Fruit fly (Drosophila melanogaster): ENCODE results near the gene CG9386.
A peak's percentile ranks its signal among the peaks of the same experiment; 100 is the strongest.

The CG9386 gene

DNA sequence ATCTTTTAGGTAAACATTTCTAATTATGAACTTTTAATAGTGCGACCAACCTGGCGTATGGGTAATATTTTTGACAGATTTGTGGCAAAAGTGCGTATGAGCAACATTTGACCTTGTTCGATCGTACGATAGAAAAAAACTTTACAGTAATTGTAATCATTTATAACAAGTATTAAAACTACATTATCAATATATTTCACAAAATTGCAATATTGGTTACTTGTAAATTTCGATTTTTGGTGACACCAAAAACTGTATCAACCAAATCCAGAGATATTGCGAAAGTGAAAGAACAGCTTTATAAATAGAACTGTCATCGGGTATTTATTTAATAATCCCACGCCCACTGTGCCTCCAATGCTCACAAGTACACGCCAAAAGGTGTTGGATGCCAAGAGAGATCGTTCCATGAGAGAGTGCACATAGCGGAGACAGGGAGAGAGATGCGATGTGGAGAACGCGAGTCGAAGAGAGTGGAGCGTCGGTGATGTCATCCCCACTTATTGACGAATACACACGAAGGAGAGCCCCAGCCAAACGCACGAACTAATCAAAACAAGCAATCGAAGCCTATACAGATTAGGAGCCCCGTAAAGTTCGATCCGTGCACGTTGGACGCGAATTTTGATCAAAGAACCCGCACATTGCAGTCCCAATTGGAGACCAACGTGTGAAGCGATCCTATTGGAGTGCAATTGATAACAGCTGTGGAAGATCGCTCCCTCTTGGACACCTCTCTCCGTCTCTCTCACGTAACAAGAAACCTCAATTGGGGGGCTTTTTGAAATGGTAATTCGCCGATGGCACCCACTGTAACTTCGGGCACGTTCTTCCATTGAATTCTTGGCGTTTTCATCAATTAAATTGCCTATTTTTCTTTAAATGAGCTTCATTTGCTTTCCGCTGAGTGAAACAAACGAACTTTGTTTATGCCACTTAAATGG lies 21.8 kb downstream of the CG9386 start (continued):
- no peak for TF ChIP-seq ham (GFP tag; IDR thresholded peaks at IDR 0.05)
- TF ChIP-seq da (GFP tag; optimal IDR thresholded peaks at IDR 0.05), result peak; percentile 66
- peak; percentile 81 for TF ChIP-seq Deaf1 (tag; optimal IDR thresholded peaks at IDR 0.05)
- peak; percentile 94 for TF ChIP-seq CG4820 (GFP tag; optimal IDR thresholded peaks at IDR 0.05)
- TF ChIP-seq Drgx (GFP tag; IDR thresholded peaks at IDR 0.05), result peak; percentile 91
- TF ChIP-seq zfh2 (GFP tag; optimal IDR thresholded peaks at IDR 0.05), result peak; percentile 95
- TF ChIP-seq CG9609 (GFP tag; optimal IDR thresholded peaks at IDR 0.05), result peak; percentile 89
- peak; percentile 99 for TF ChIP-seq CG17361 (GFP tag; IDR thresholded peaks at IDR 0.05)
- TF ChIP-seq CG32772 (GFP tag; IDR thresholded peaks at IDR 0.05), result peak; percentile 85
- TF ChIP-seq dan (GFP tag; IDR thresholded peaks at IDR 0.05), result peak; percentile 39; the same call in 1 of the 2 replicates
- peak; percentile 92 for TF ChIP-seq CHES-1-like (GFP tag; optimal IDR thresholded peaks at IDR 0.05)
- peak; percentile 95 for TF ChIP-seq grau (tag; optimal IDR thresholded peaks at IDR 0.05)
- peak; percentile 2 for TF ChIP-seq bigmax (GFP tag; optimal IDR thresholded peaks at IDR 0.05)
- TF ChIP-seq CG14441 (GFP tag; IDR thresholded peaks at IDR 0.05), result peak; percentile 77; the same call in 1 of the 2 replicates
- peak; percentile 72 for TF ChIP-seq zen (tag; optimal IDR thresholded peaks at IDR 0.05)
- TF ChIP-seq danr (GFP tag; IDR thresholded peaks at IDR 0.05), result peak; percentile 92
- no peak for TF ChIP-seq HLH4C (GFP tag; IDR thresholded peaks at IDR 0.05; ENCODE audit: partially characterized antibody)
- peak; percentile 61 for TF ChIP-seq CG11696 (GFP tag; IDR thresholded peaks at IDR 0.05)
- no peak for TF ChIP-seq CG8478 (optimal IDR thresholded peaks at IDR 0.05)
- TF ChIP-seq CG17328 (GFP tag; IDR thresholded peaks at IDR 0.05), result peak; percentile 78
- TF ChIP-seq CG5180 (GFP tag; optimal IDR thresholded peaks at IDR 0.05), result peak; percentile 84
- TF ChIP-seq CG17912 (GFP tag; optimal IDR thresholded peaks at IDR 0.05), result peak; percentile 75
- peak; percentile 96 for TF ChIP-seq Usf (GFP tag; optimal IDR thresholded peaks at IDR 0.05)
- peak; percentile 95 for TF ChIP-seq Hr3 (GFP tag; optimal IDR thresholded peaks at IDR 0.05)
- TF ChIP-seq NfI (GFP tag; optimal IDR thresholded peaks at IDR 0.05), result peak; percentile 95
- peak; percentile 95 for TF ChIP-seq gcm (GFP tag; optimal IDR thresholded peaks at IDR 0.05)
- 0 out of 3 replicates have a peak, but pooled peaks have one; percentile 17 for TF ChIP-seq CG7963 (GFP tag; IDR thresholded peaks at IDR 0.05; ENCODE audit: partially characterized antibody)
- peak; percentile 99 for TF ChIP-seq CG7556 (GFP tag; optimal IDR thresholded peaks at IDR 0.05)
- TF ChIP-seq CG17186 (GFP tag; optimal IDR thresholded peaks at IDR 0.05), result peak; percentile 79
- peak in 1 of 2 experiments; percentile 38 for TF ChIP-seq tll (GFP tag; optimal IDR thresholded peaks at IDR 0.05)
- TF ChIP-seq Sox102F (GFP tag; optimal IDR thresholded peaks at IDR 0.05), result peak; percentile 96
- no peak; the same call in 3 of the 4 replicates for TF ChIP-seq Dll (GFP tag; IDR thresholded peaks at IDR 0.05; ENCODE audit: partially characterized antibody)
- TF ChIP-seq CG31224 (GFP tag; IDR thresholded peaks at IDR 0.05), result peak; percentile 81; the same call in 1 of the 2 replicates
- peak; percentile 96 for TF ChIP-seq CG1233 (GFP tag; optimal IDR thresholded peaks at IDR 0.05)
- TF ChIP-seq cato (GFP tag; optimal IDR thresholded peaks at IDR 0.05; ENCODE audit: borderline replicate concordance), result peak; percentile 87
- TF ChIP-seq CG10147 (GFP tag; optimal IDR thresholded peaks at IDR 0.05), result peak; percentile 97
- TF ChIP-seq cad (GFP tag; optimal IDR thresholded peaks at IDR 0.05), result no peak
- TF ChIP-seq CG42726 (GFP tag; IDR thresholded peaks at IDR 0.05; ENCODE audit: partially characterized antibody), result 0 out of 2 replicates have a peak, but pooled peaks have one; percentile 1
- 0 out of 3 replicates have a peak, but pooled peaks have one; percentile 19 for TF ChIP-seq Doc3 (GFP tag; IDR thresholded peaks at IDR 0.05; ENCODE audit: partially characterized antibody)
- no peak for TF ChIP-seq hkb (optimal IDR thresholded peaks at IDR 0.05)
- peak; percentile 89 for TF ChIP-seq hkb (GFP tag; IDR thresholded peaks at IDR 0.05)
- peak; percentile 47; the same call in 1 of the 2 replicates for TF ChIP-seq peb (GFP tag; IDR thresholded peaks at IDR 0.05)
- peak; percentile 67 for TF ChIP-seq CG9876 (GFP tag; optimal IDR thresholded peaks at IDR 0.05)
- TF ChIP-seq Dip2 (GFP tag; IDR thresholded peaks at IDR 0.05), result peak; percentile 62; the same call in 1 of the 2 replicates
- peak; percentile 84 for TF ChIP-seq CG5245 (GFP tag; optimal IDR thresholded peaks at IDR 0.05)
- peak; percentile 86 for TF ChIP-seq Nf-YB (GFP tag; optimal IDR thresholded peaks at IDR 0.05)
- peak; percentile 85 for TF ChIP-seq dmrt11E (tag; optimal IDR thresholded peaks at IDR 0.05)
- TF ChIP-seq CG11695 (GFP tag; IDR thresholded peaks at IDR 0.05), result peak; percentile 94

All from whole organism, embryonic.